Fruit fly (Drosophila melanogaster) whole organism, adult: ENCODE data around the gene Pex5.
A peak's percentile ranks its signal among the peaks of the same experiment; 100 is the strongest.

Source experiments
- CG11617 ChIP-seq: fragments of 200-800 bp; sonication (Bioruptor generic); optimal IDR thresholded peaks from 2 replicates; lab custom pipeline; 2017; ENCODE audit warnings: mild to moderate bottlenecking, missing biosample characterization, missing genetic modification reagents, missing genetic modification characterization
- CG12768 ChIP-seq: fragments of 200-800 bp; sonication (Bioruptor generic); optimal IDR thresholded peaks from 2 replicates; lab custom pipeline; 2017; ENCODE audit warnings: missing biosample characterization, missing genetic modification characterization, mild to moderate bottlenecking, moderate library complexity, missing genetic modification reagents
- CG14711 ChIP-seq: fragments of 200-800 bp; sonication (Bioruptor generic); optimal IDR thresholded peaks from 2 replicates; lab custom pipeline; 2018; ENCODE audit warnings: missing biosample characterization, mild to moderate bottlenecking, missing genetic modification characterization, moderate library complexity
- CG1620 ChIP-seq: fragments of 200-800 bp; sonication (Bioruptor generic); optimal IDR thresholded peaks from 2 replicates; lab custom pipeline; 2016; ENCODE audit warnings: missing biosample characterization, missing genetic modification characterization
- CG33017 ChIP-seq: fragments of 200-800 bp; sonication (Bioruptor generic); optimal IDR thresholded peaks from 2 replicates; lab custom pipeline; 2018; ENCODE audit warnings: missing biosample characterization, mild to moderate bottlenecking, missing genetic modification characterization, moderate library complexity
- CG5204 ChIP-seq: fragments of 200-800 bp; sonication (Bioruptor generic); optimal IDR thresholded peaks from 2 replicates; lab custom pipeline; 2016; ENCODE audit warnings: missing biosample characterization, missing genetic modification characterization
- CG7045 ChIP-seq: fragments of 200-800 bp; sonication (Bioruptor generic); optimal IDR thresholded peaks from 2 replicates; lab custom pipeline; 2017; ENCODE audit warnings: missing biosample characterization, mild to moderate bottlenecking, missing genetic modification characterization
- CG7101 ChIP-seq: fragments of 200-800 bp; sonication (Bioruptor generic); optimal IDR thresholded peaks from 2 replicates; lab custom pipeline; 2018; ENCODE audit warnings: missing biosample characterization, mild to moderate bottlenecking, missing genetic modification characterization, moderate library complexity
- Clk ChIP-seq: fragments of 200-800 bp; sonication (Bioruptor generic); optimal IDR thresholded peaks from 2 replicates; lab custom pipeline; 2017; ENCODE audit warnings: missing biosample characterization, missing genetic modification characterization
- Crg-1 ChIP-seq: fragments of 200-800 bp; sonication (Bioruptor generic); optimal IDR thresholded peaks from 2 replicates; lab custom pipeline; 2016; ENCODE audit warnings: missing biosample characterization, missing genetic modification characterization
- Hr96 ChIP-seq: fragments of 200-800 bp; sonication (Bioruptor generic); optimal IDR thresholded peaks from 2 replicates; lab custom pipeline; 2016; ENCODE audit warnings: missing biosample characterization, missing genetic modification characterization
- Mnt ChIP-seq: fragments of 200-800 bp; sonication (Bioruptor generic); optimal IDR thresholded peaks from 2 replicates; lab custom pipeline; 2016; ENCODE audit warnings: missing biosample characterization, mild to moderate bottlenecking, missing genetic modification characterization
- bab1 ChIP-seq: fragments of 200-800 bp; sonication (Bioruptor generic); optimal IDR thresholded peaks from 3 replicates; lab custom pipeline; 2019; ENCODE audit warnings: missing biosample characterization, mild to moderate bottlenecking, missing genetic modification characterization, moderate library complexity
- cic ChIP-seq: fragments of 200-800 bp; sonication (Bioruptor generic); optimal IDR thresholded peaks from 2 replicates; lab custom pipeline; 2017; ENCODE audit warnings: missing biosample characterization, mild to moderate bottlenecking, missing genetic modification characterization, moderate library complexity
- cnc ChIP-seq, 2 experiments: fragments of >200 bp; optimal IDR thresholded peaks; 2 replicates each; lab custom pipeline; 2017
- kay ChIP-seq: fragments of 200-800 bp; sonication (Bioruptor generic); peaks from one replicate; lab custom pipeline; 2016; ENCODE audit warnings: missing biosample characterization, missing genetic modification characterization, borderline replicate concordance
- ovo ChIP-seq: fragments of 200-800 bp; sonication (Bioruptor generic); optimal IDR thresholded peaks from 2 replicates; lab custom pipeline; 2016; ENCODE audit warnings: missing biosample characterization, missing genetic modification characterization
- pad ChIP-seq: fragments of 200-800 bp; sonication (Bioruptor generic); optimal IDR thresholded peaks from 3 replicates; lab custom pipeline; 2017; ENCODE audit warnings: missing biosample characterization, missing genetic modification characterization, mild to moderate bottlenecking, moderate library complexity, missing genetic modification reagents
- tj ChIP-seq: fragments of 200-800 bp; sonication (Bioruptor generic); optimal IDR thresholded peaks from 3 replicates; lab custom pipeline; 2017; ENCODE audit warnings: missing biosample characterization, mild to moderate bottlenecking, missing genetic modification characterization, moderate library complexity
- toe ChIP-seq: fragments of 200-800 bp; sonication (Bioruptor generic); optimal IDR thresholded peaks from 2 replicates; lab custom pipeline; 2016; ENCODE audit warnings: missing biosample characterization, missing genetic modification characterization

The Pex5 gene

DNA sequence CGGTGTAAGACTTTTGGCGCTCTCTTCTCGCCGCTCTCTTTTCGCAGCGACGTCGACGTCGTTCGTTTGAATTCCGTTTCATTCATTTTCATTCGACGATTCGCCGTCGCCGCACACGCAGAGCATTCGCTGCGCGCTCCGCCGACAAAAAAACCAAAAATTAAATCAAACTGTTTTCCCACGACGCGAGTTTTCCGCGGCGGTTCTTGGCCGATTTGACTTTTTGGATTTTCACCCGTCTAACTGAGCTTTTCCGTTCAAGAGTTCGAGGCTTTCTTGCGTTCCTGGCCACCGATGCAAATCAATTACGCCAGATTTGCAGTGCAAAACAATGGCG is 37.7 kb downstream of the Pex5 start:
- TF ChIP-seq ovo (no peak), CG11617 (GFP tag; lab: Kevin White, UChicago) (peak; percentile 79), cic (GFP tag; lab: Kevin White, UChicago) (peak; percentile 15), pad (GFP tag; lab: Kevin White, UChicago) (no peak), Hr96 (GFP tag; lab: Kevin White, UChicago) (no peak), kay (GFP tag; lab: Kevin White, UChicago) (no peak)

DNA sequence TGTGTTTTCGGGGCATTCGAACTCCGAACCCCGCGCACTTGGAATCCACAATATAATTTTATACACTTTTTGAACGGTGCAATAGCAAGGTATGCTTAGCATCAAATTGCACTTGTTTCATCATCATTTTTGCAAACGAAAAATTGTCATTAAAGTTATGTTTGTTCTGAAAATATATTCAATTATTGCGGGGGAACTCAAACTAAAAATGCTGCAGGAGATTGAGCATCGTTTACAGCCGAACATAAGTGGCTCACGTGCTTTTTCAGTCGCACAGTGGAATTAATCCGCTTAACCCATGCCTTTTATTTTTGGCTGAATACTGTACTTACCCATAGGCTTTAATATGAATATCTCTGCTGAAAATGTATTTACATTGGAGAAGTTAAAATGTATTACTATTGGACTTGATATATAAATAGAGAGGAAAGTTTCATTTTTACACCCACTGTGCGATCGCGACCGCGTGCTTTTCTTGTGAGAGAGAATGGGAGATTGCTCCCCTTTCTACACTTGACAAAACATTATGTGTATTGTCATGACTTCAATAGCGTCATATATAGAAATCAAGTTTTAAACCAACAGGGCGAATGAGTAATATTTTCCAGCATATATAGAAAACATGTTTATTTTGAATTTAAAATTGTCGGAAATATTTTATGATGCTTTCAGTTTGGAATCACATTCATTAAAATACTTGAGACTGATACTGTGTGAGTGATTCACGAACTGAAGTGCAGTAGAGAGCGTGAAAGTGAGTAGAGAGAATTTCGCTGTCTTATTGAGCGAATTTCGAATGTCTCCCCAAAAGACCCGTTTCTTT is 38.3 kb downstream of the Pex5 start:
- TF ChIP-seq CG33017 (tag; lab: Kevin White, UChicago) (peak; percentile 85), CG7045 (peak; percentile 75), Hr96 (GFP tag; lab: Kevin White, UChicago) (peak; percentile 93), tj (GFP tag; lab: Kevin White, UChicago) (peak; percentile 85), Clk (GFP tag; lab: Kevin White, UChicago) (peak; percentile 43), CG14711 (peak; percentile 94), cic (GFP tag; lab: Kevin White, UChicago) (peak; percentile 69), Crg-1 (GFP tag; lab: Kevin White, UChicago) (peak; percentile 86), CG5204 (GFP tag; lab: Kevin White, UChicago) (peak; percentile 88), kay (GFP tag; lab: Kevin White, UChicago) (peak; percentile 96), bab1 (GFP tag; lab: Kevin White, UChicago) (peak; percentile 97), toe (GFP tag; lab: Kevin White, UChicago) (peak; percentile 63), CG7101 (tag; lab: Kevin White, UChicago) (peak; percentile 95), ovo (peak; percentile 90), CG11617 (GFP tag; lab: Kevin White, UChicago) (peak; percentile 98), cnc (optimal IDR thresholded peaks at IDR 0.05; lab: Kevin White, UChicago) (no peak), CG1620 (GFP tag; lab: Kevin White, UChicago) (peak; percentile 90), CG12768 (GFP tag; lab: Kevin White, UChicago) (peak; percentile 84), pad (GFP tag; lab: Kevin White, UChicago) (peak; percentile 89), Mnt (GFP tag; lab: Kevin White, UChicago) (peak; percentile 92)

DNA sequence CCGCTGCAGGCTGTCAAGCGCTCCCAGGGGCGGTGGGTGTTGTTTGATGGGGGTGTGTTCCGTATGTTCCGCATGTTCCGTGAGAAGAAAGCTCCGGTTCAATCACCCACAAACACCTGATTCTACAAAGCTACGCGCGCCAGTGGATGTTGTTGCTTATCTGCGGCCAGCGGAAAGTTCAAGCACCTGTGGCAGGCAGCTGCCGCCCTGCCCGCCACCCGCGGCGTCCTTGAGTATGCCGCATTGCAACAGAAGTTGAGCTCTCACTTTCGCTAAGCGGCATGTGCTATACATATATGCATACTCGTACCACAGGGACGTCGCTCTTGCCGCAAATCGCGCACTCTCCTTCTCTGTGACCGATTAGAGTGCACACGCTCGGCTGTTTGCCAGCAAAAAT is 40.8 kb downstream of the Pex5 start:
- TF ChIP-seq CG11617 (GFP tag; lab: Kevin White, UChicago) (no peak), Mnt (GFP tag; lab: Kevin White, UChicago) (peak; percentile 36)

DNA sequence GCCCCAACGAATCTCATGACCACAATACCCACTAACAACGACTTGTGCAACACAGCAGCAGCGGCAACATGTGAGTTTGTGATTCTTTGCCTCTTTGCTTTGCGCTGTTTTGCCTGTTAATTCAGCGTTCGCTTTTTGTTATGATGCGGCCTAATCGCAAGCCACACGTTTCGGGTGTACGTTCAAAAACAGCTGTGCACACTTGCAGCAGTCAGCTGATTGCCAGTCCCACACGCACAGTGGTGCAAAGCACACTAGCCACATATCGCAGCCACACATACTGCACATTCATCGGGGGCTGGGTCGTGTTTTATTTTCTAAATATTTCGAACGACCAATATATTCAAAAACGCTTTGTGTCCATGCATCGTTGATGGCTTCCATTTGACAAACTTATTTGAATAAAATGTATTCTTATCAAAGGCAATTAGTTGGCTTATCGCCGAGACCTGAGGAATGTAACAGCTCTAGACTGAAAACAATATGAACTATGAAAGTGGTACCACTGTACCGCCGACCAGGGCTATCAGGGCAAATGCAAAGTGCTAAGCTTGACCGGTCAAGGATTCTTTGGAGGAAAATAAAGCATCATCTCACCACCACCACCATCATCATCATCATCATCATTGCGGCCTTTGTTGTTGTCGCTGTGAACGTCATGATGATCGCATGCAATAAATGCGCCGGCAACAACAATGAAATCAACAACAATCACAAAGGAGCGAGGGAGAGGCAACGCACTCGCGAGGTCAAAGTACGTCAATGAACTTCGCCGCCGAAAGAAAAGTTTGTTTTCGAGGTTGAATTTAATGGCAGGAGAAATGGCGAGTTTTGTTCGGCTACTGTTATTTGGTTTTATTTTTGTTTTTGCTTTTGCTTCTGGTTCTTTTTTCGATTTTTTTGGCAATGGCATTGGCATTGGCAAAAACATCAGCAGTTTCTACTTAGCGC is 42.7 kb downstream of the Pex5 start:
- TF ChIP-seq CG5204 (GFP tag; lab: Kevin White, UChicago), result no peak
- no peak for TF ChIP-seq cic (GFP tag; lab: Kevin White, UChicago)
- TF ChIP-seq cnc (optimal IDR thresholded peaks at IDR 0.05; lab: Kevin White, UChicago), result no peak
- no peak for TF ChIP-seq CG7101 (tag; lab: Kevin White, UChicago)
- TF ChIP-seq tj (GFP tag; lab: Kevin White, UChicago), result no peak
- TF ChIP-seq pad (GFP tag; lab: Kevin White, UChicago), result no peak
- no peak for TF ChIP-seq CG1620 (GFP tag; lab: Kevin White, UChicago)
- no peak for TF ChIP-seq bab1 (GFP tag; lab: Kevin White, UChicago)
- TF ChIP-seq CG11617 (GFP tag; lab: Kevin White, UChicago), result no peak

DNA sequence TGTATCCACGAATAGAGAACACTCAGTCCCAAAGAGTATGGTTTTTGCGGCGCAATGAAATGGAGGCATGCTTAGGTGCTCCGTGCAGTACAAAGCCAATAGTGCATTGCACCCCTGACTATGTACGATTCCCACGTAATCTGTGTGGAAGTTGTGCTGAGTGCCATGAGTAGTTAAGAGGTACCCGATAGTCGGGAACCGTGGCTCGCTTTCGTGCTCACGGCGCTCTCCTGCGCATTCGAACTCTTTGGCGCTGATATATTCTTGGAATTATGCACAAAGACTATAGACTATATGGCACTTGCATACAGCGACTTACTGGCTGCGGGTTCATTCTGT is 44.3 kb downstream of the Pex5 start:
- TF ChIP-seq toe (GFP tag; lab: Kevin White, UChicago) (no peak), tj (GFP tag; lab: Kevin White, UChicago) (no peak), CG1620 (GFP tag; lab: Kevin White, UChicago) (no peak), cnc (optimal IDR thresholded peaks at IDR 0.05; lab: Kevin White, UChicago) (no peak), ovo (peak; percentile 5), CG33017 (tag; lab: Kevin White, UChicago) (no peak), CG5204 (GFP tag; lab: Kevin White, UChicago) (no peak), kay (GFP tag; lab: Kevin White, UChicago) (no peak), pad (GFP tag; lab: Kevin White, UChicago) (no peak), CG7045 (no peak), cic (GFP tag; lab: Kevin White, UChicago) (peak; percentile 19), Crg-1 (GFP tag; lab: Kevin White, UChicago) (peak; percentile 5), CG7101 (tag; lab: Kevin White, UChicago) (peak; percentile 8), CG14711 (no peak), bab1 (GFP tag; lab: Kevin White, UChicago) (no peak), CG11617 (GFP tag; lab: Kevin White, UChicago) (peak; percentile 8), Clk (GFP tag; lab: Kevin White, UChicago) (no peak), CG12768 (GFP tag; lab: Kevin White, UChicago) (peak; percentile 41), Mnt (GFP tag; lab: Kevin White, UChicago) (no peak), Hr96 (GFP tag; lab: Kevin White, UChicago) (peak; percentile 15)
